Worm (Caenorhabditis elegans) whole organism, young adult: ENCODE measurements around the gene K09B3.1.

ENCODE experiments used
- B0035.1 ChIP-seq: sonication (generic microtip); optimal IDR thresholded peaks from 2 replicates; lab custom pipeline; 2016; ENCODE audit warnings: missing genetic modification characterization, mild to moderate bottlenecking, missing compliant biosample characterization, missing genotype, missing genetic modification reagents
- F10E7.11 ChIP-seq: sonication (generic microtip); optimal IDR thresholded peaks from 2 replicates; lab custom pipeline; 2017; ENCODE audit warnings: mild to moderate bottlenecking, missing genetic modification characterization, moderate library complexity, missing compliant biosample characterization
- F33H1.4 ChIP-seq: fragments of 200-800 bp; sonication (Bioruptor generic); IDR thresholded peaks from 2 replicates; pipeline ENCODE4 v1.3.6; 2022; ENCODE audit warnings: missing genetic modification reagents, missing genetic modification characterization, missing compliant biosample characterization
- F39B2.1 ChIP-seq: fragments of 200-800 bp; sonication (Bioruptor generic); IDR thresholded peaks from 2 replicates; pipeline ENCODE4 v1.3.6; 2022; ENCODE audit warnings: missing genetic modification reagents, missing genetic modification characterization, missing compliant biosample characterization
- F49E8.2 ChIP-seq: sonication (generic microtip); optimal IDR thresholded peaks from 3 replicates; lab custom pipeline; 2017; ENCODE audit warnings: missing genetic modification characterization, mild to moderate bottlenecking, missing compliant biosample characterization, antibody characterized with exemption, moderate library complexity; ENCODE audit not compliant: insufficient read depth
- F55B11.4 ChIP-seq: sonication (generic microtip); optimal IDR thresholded peaks from 2 replicates; lab custom pipeline; 2016; ENCODE audit warnings: missing compliant biosample characterization, missing genetic modification characterization, borderline replicate concordance; ENCODE audit not compliant: insufficient read depth
- F57A8.1 ChIP-seq: fragments of 200-800 bp; sonication (Bioruptor generic); optimal IDR thresholded peaks from 2 replicates; lab custom pipeline; 2018; ENCODE audit warnings: mild to moderate bottlenecking, missing genetic modification characterization, moderate library complexity, missing compliant biosample characterization
- ZK185.1 ChIP-seq: sonication (generic microtip); optimal IDR thresholded peaks from 2 replicates; lab custom pipeline; 2016; ENCODE audit warnings: mild to moderate bottlenecking, missing genetic modification characterization, missing compliant biosample characterization; ENCODE audit not compliant: poor library complexity, severe bottlenecking
- attf-3 ChIP-seq: fragments of 200-800 bp; sonication (Bioruptor generic); conservative IDR thresholded peaks from 2 replicates; pipeline ENCODE4 v1.3.6; 2022; ENCODE audit warnings: missing genetic modification reagents, missing genetic modification characterization, missing compliant biosample characterization
- attf-5 ChIP-seq: fragments of 200-800 bp; sonication (Bioruptor generic); optimal IDR thresholded peaks from 2 replicates; lab custom pipeline; 2018; ENCODE audit warnings: mild to moderate bottlenecking, missing genetic modification characterization, missing compliant biosample characterization
- attf-6 ChIP-seq: fragments of 200-800 bp; sonication (Bioruptor generic); IDR thresholded peaks from 2 replicates; pipeline ENCODE4 v1.3.6; 2022; ENCODE audit warnings: missing genetic modification reagents, missing genetic modification characterization, missing compliant biosample characterization
- bed-2 ChIP-seq: fragments of 200-800 bp; sonication (Bioruptor generic); IDR thresholded peaks from 2 replicates; pipeline ENCODE4 v1.3.6; 2022; ENCODE audit warnings: missing genetic modification reagents, missing genetic modification characterization, missing compliant biosample characterization
- cebp-1 ChIP-seq, 2 experiments: fragments of 200-800 bp in 1 of 2; sonication (Bioruptor generic) in 1 of 2; sonication (generic microtip) in 1 of 2; IDR thresholded peaks in 1 of 2; optimal IDR thresholded peaks in 1 of 2; 2 replicates each; pipeline versions ENCODE4 v1.3.6 to Lab custom; 2017 to 2022; ENCODE audit warnings: missing compliant biosample characterization in 2 of 2, missing genetic modification characterization in 2 of 2, mild to moderate bottlenecking in 1 of 2, missing genetic modification reagents in 1 of 2, moderate library complexity in 1 of 2
- cebp-2 ChIP-seq: fragments of 200-800 bp; sonication (Bioruptor generic); IDR thresholded peaks from 2 replicates; pipeline ENCODE4 v1.3.6; 2022; ENCODE audit warnings: missing genetic modification characterization, missing compliant biosample characterization
- ceh-27 ChIP-seq: fragments of 200-800 bp; sonication (Bioruptor generic); optimal IDR thresholded peaks from 2 replicates; lab custom pipeline; 2018; ENCODE audit warnings: mild to moderate bottlenecking, missing genetic modification characterization, moderate library complexity, missing compliant biosample characterization
- ceh-91 ChIP-seq: fragments of 200-800 bp; sonication (Bioruptor generic); IDR thresholded peaks from 2 replicates; pipeline ENCODE4 v1.3.6; 2022; ENCODE audit warnings: missing genetic modification reagents, missing genetic modification characterization, missing compliant biosample characterization
- efl-1 ChIP-seq: fragments of 150-350 bp; optimal IDR thresholded peaks from 2 replicates; lab custom pipeline; 2014; ENCODE audit warnings: missing biosample characterization, missing genetic modification reagents, missing genetic modification characterization
- egl-18 ChIP-seq: fragments of 200-800 bp; sonication (Bioruptor generic); IDR thresholded peaks from 2 replicates; pipeline ENCODE4 v1.3.6; 2022; ENCODE audit warnings: missing genetic modification reagents, missing genetic modification characterization, missing compliant biosample characterization
- egrh-3 ChIP-seq: fragments of 200-800 bp; sonication (Bioruptor generic); IDR thresholded peaks from 2 replicates; pipeline ENCODE4 v1.3.6; 2022; ENCODE audit warnings: missing genetic modification reagents, missing genetic modification characterization, missing compliant biosample characterization
- ekl-4 ChIP-seq: fragments of 200-800 bp; sonication (Bioruptor generic); IDR thresholded peaks from 2 replicates; pipeline ENCODE4 v1.3.6; 2022; ENCODE audit warnings: missing genetic modification reagents, missing genetic modification characterization, missing compliant biosample characterization
- ets-4 ChIP-seq: fragments of 200-800 bp; sonication (Bioruptor generic); optimal IDR thresholded peaks from 2 replicates; lab custom pipeline; 2018; ENCODE audit warnings: mild to moderate bottlenecking, missing genetic modification characterization, missing compliant biosample characterization
- fkh-3 ChIP-seq: sonication (generic microtip); optimal IDR thresholded peaks from 2 replicates; lab custom pipeline; 2016; ENCODE audit warnings: mild to moderate bottlenecking, missing genetic modification characterization, missing compliant biosample characterization
- hlh-12 ChIP-seq: sonication (generic microtip); optimal IDR thresholded peaks from 2 replicates; lab custom pipeline; 2016; ENCODE audit warnings: missing genetic modification characterization, missing compliant biosample characterization
- hlh-26 ChIP-seq: fragments of 200-800 bp; sonication (Bioruptor generic); conservative IDR thresholded peaks from 2 replicates; pipeline ENCODE4 v1.3.6; 2022; ENCODE audit warnings: missing genetic modification reagents, missing genetic modification characterization, missing compliant biosample characterization
- hmg-1.2 ChIP-seq: fragments of 200-800 bp; sonication (Bioruptor generic); IDR thresholded peaks from 2 replicates; pipeline ENCODE4 v1.3.6; 2022; ENCODE audit warnings: missing genetic modification reagents, missing genetic modification characterization, missing compliant biosample characterization
- hsf-1 ChIP-seq: fragments of 200-800 bp; sonication (Bioruptor generic); IDR thresholded peaks from 2 replicates; pipeline ENCODE4 v1.3.6; 2022; ENCODE audit warnings: missing genetic modification reagents, missing genetic modification characterization, missing compliant biosample characterization
- lin-26 ChIP-seq: fragments of 200-800 bp; sonication (Bioruptor generic); IDR thresholded peaks from 2 replicates; pipeline ENCODE4 v1.3.6; 2022; ENCODE audit warnings: missing genetic modification reagents, missing genetic modification characterization, missing compliant biosample characterization
- madf-10 ChIP-seq: sonication (generic microtip); optimal IDR thresholded peaks from 2 replicates; lab custom pipeline; 2016; ENCODE audit warnings: mild to moderate bottlenecking, missing genetic modification characterization, missing compliant biosample characterization
- madf-3 ChIP-seq: fragments of 200-800 bp; sonication (Bioruptor generic); IDR thresholded peaks from 2 replicates; pipeline ENCODE4 v1.3.6; 2022; ENCODE audit warnings: missing genetic modification reagents, missing genetic modification characterization, missing compliant biosample characterization
- mxl-1 ChIP-seq: sonication (generic microtip); optimal IDR thresholded peaks from 2 replicates; lab custom pipeline; 2016; ENCODE audit warnings: missing genetic modification characterization, missing compliant biosample characterization
- nfyb-1 ChIP-seq: fragments of 200-800 bp; sonication (Bioruptor generic); IDR thresholded peaks from 2 replicates; pipeline ENCODE4 v1.3.6; 2022; ENCODE audit warnings: missing genetic modification reagents, missing genetic modification characterization, missing compliant biosample characterization
- repo-1 ChIP-seq: sonication (generic microtip); optimal IDR thresholded peaks from 2 replicates; lab custom pipeline; 2017; ENCODE audit warnings: mild to moderate bottlenecking, missing genetic modification characterization, missing compliant biosample characterization
- snpc-1.1 ChIP-seq: sonication (generic microtip); optimal IDR thresholded peaks from 2 replicates; lab custom pipeline; 2017; ENCODE audit warnings: missing genetic modification characterization, mild to moderate bottlenecking, missing compliant biosample characterization, antibody characterized with exemption, moderate library complexity, missing genotype, missing genetic modification reagents; ENCODE audit not compliant: insufficient read depth
- snpc-4 ChIP-seq, 5 experiments: fragments of 150-350 bp in 1 of 5; sonication (generic microtip) in 4 of 5; optimal IDR thresholded peaks; 2 replicates each; lab custom pipeline; 2014 to 2018; ENCODE audit warnings: missing genetic modification characterization in 5 of 5, missing biosample characterization in 3 of 5, antibody characterized with exemption in 2 of 5, mild to moderate bottlenecking in 2 of 5, missing compliant biosample characterization in 2 of 5, missing genotype in 2 of 5, moderate library complexity in 2 of 5, missing genetic modification reagents in 1 of 5
- sptf-2 ChIP-seq: fragments of 200-800 bp; sonication (Bioruptor generic); optimal IDR thresholded peaks from 2 replicates; lab custom pipeline; 2018; ENCODE audit warnings: mild to moderate bottlenecking, missing genetic modification characterization, missing compliant biosample characterization
- zfh-2 ChIP-seq: fragments of 200-800 bp; sonication (Bioruptor generic); conservative IDR thresholded peaks from 2 replicates; pipeline ENCODE4 v1.3.6; 2022; ENCODE audit warnings: missing genetic modification reagents, missing genetic modification characterization, missing compliant biosample characterization

K09B3.1 gene

DNA sequence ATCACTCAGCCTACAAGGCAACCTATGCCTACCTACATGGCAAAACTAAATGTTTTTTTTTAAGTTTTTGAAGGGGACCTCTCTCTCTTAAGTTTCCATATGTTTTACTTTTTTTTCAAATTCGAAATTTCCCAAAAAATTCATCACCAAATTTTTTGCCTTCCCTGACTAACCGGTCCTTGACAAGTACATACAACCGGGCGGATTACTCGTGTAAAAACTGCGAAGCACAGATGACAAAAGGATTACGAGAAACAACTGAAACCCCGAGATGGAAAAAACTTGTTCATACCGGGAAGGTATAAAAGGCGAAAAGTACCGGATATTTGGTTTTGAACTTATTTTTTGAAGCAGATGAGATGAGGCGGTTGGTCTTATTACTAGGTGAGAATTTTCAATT, at the start of gene K09B3.1:
TSS of gene K09B3.1 (plus strand) at position 301 of the 400 bp plus-strand sequence.
- TF ChIP-seq attf-5 (GFP tag; lab: Kevin White, UChicago): no peak
- TF ChIP-seq cebp-2: no peak
- no peak for TF ChIP-seq hlh-26 (GFP tag; lab: Robert Waterston, UW)
- TF ChIP-seq egl-18: no peak
- no peak for TF ChIP-seq snpc-1.1
- TF ChIP-seq ceh-91: no peak
- TF ChIP-seq attf-3: no peak
- no peak for TF ChIP-seq ekl-4
- TF ChIP-seq madf-10 (tag; lab: Kevin White, UChicago): no peak
- no peak for TF ChIP-seq madf-3 (GFP tag; lab: Robert Waterston, UW)
- TF ChIP-seq F33H1.4 (GFP tag; lab: Robert Waterston, UW): no peak

DNA sequence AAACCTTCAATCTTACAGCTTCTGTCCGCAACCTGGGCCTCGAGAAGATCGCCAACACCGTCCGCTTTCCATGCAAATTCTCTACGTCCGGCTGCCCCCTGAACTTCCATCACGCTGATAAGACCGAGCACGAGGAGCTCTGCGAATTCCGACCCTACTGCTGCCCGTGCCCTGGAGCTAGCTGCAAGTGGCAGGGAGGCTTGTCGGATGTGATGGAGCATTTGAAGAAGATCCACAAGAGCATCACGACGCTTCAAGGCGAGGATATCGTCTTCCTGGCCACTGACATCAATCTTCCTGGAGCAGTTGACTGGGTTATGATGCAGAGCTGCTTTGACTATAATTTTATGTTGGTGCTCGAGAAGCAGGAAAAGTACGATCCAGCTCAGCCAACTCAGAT, 48.7 kb upstream of the K09B3.1 start:
- TF ChIP-seq egrh-3 (GFP tag; lab: Robert Waterston, UW) (peak; percentile 53; the same call in 1 of the 2 replicates), bed-2 (GFP tag; lab: Robert Waterston, UW) (no peak), lin-26 (GFP tag; lab: Robert Waterston, UW) (0 out of 2 replicates have a peak, but pooled peaks have one; percentile 44), F10E7.11 (tag; lab: Kevin White, UChicago) (no peak), cebp-1 (GFP tag; IDR thresholded peaks at IDR 0.05; lab: Robert Waterston, UW) (no peak), cebp-1 (tag; optimal IDR thresholded peaks at IDR 0.05; lab: Kevin White, UChicago) (peak; percentile 8), snpc-4 (GFP tag; optimal IDR thresholded peaks at IDR 0.05; lab: Kevin White, UChicago) (no peak), snpc-4 (tag; optimal IDR thresholded peaks at IDR 0.05; lab: Kevin White, UChicago) (no peak), repo-1 (peak; percentile 42), mxl-1 (tag; lab: Kevin White, UChicago) (no peak), ceh-27 (GFP tag; lab: Kevin White, UChicago) (no peak), zfh-2 (GFP tag; lab: Robert Waterston, UW) (peak; percentile 56), ets-4 (GFP tag; lab: Kevin White, UChicago) (peak; percentile 15), F49E8.2 (tag; lab: Kevin White, UChicago) (no peak), nfyb-1 (GFP tag; lab: Robert Waterston, UW) (0 out of 2 replicates have a peak, but pooled peaks have one; percentile 36)

DNA sequence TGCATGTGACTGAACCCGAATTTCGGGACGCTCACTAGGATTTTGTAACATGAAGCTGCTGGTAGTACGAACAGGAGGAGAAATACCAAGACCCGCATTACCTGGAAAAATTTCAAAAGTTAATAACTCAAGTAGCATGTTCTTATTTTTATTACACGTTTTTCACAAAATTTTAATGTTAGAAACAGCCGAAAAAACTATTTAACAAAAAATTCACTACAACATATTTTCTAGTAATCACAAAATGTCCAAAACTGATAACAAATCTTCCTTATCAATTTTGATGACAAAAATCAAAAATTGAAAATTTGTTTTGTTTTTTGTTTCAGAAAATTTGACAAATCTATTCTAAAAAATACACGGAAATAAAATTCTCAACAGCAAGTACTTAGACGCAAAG, 43.5 kb upstream of the K09B3.1 start, which contains the start of gene ugt-45:
TSS of gene ugt-45 (minus strand) at position 101 of the 400 bp plus-strand sequence.
- TF ChIP-seq hlh-12 (tag; lab: Kevin White, UChicago): no peak
- TF ChIP-seq, all 124 proteins: peak for 0

DNA sequence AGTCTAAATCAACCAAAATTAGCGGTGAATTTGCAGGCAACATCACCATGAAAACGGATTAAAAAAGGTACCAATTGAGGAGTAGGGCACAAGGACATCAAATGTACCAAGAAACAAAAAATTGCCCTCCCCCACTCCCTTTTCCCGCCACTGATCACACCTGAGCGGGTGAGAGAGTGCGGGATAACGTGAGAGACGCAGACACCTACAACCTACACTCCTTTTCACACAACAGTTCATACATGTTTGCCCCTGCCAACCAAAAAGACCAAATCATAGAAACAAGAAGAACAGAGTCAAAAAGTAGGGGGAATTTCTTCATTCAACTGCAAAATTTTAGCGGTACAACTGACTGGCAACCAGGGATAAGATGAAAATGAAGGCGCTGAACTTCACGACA, 42.3 kb upstream of the K09B3.1 start:
- no peak for TF ChIP-seq attf-6
- peak; percentile 4 for TF ChIP-seq efl-1 (GFP tag; lab: Kevin White, UChicago)
- TF ChIP-seq hsf-1 (GFP tag; lab: Robert Waterston, UW): no peak
- no peak for TF ChIP-seq F39B2.1 (GFP tag; lab: Robert Waterston, UW)
- TF ChIP-seq hmg-1.2: peak; percentile 49; the same call in 1 of the 2 replicates

DNA sequence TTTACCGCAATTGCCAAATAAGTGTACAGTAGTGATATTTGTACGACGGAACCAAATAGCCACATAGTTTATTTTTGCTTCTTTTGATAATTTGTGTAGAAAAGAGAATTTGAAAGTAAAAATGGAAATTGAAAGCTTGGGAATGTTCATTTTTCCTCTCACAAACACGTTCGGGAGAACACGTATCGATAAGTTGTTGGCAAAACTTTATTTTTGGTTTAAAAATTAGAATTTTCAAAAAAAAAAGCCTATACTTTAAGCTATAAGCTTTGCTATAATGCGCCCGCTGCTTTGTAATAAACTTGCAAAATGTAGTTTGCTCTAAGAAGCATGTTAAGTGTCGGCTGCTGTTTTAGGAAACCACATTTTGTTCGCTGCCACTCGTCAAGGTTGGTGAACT, 39.2 kb upstream of the K09B3.1 start, which contains the start of gene Y37E11AR.7:
TSS of gene Y37E11AR.7 (minus strand) at position 101 of the 400 bp plus-strand sequence.
- TF ChIP-seq F55B11.4 (tag; lab: Kevin White, UChicago) (no peak), F57A8.1 (no peak), fkh-3 (tag; lab: Kevin White, UChicago) (no peak), egrh-3 (GFP tag; lab: Robert Waterston, UW) (no peak), ZK185.1 (tag; lab: Kevin White, UChicago) (no peak), F10E7.11 (tag; lab: Kevin White, UChicago) (no peak), B0035.1 (tag; lab: Kevin White, UChicago) (no peak), sptf-2 (no peak)
